Fruit fly (Drosophila melanogaster): ENCODE data around the gene Tie.

Tie gene

dm6 chr3L:4549341-4549740 lies 17.4 kb upstream of the Tie start:
- TF ChIP-seq CG12071 (GFP tag; optimal IDR thresholded peaks at IDR 0.05) (no peak), Med (GFP tag) (peak; percentile 44), GATAe (GFP tag; conservative IDR thresholded peaks at IDR 0.05) (peak; percentile 52), CG1603 (tag; optimal IDR thresholded peaks at IDR 0.05) (no peak), sug (tag; optimal IDR thresholded peaks at IDR 0.05) (peak; percentile 7), Kr (GFP tag; optimal IDR thresholded peaks at IDR 0.05) (no peak), sens (GFP tag) (peak; percentile 7), CG12769 (tag; optimal IDR thresholded peaks at IDR 0.05) (peak; percentile 77)

DNA sequence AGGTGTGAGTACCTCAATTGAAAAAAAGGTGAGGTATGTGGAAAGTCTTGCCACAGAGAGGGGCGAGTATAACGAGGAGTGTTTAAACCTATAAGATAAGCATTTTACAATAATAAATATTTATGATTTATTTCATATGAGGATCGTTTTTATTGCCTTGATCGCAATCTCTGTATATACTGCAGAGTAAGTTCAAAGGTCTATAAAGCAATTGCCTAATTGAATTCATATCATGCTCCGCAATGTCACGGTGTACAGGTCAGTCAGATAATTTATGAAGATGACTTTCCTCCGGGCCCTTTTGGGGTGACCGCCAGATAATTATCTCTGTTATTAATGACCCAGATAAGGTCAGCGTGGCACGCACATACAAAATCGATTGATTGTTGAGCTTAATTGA lies 16.4 kb upstream of the Tie start:
- TF ChIP-seq chif (GFP tag; optimal IDR thresholded peaks at IDR 0.05), result no peak
- TF ChIP-seq grn (GFP tag; optimal IDR thresholded peaks at IDR 0.05), result peak; percentile 1
- TF ChIP-seq exex (tag; optimal IDR thresholded peaks at IDR 0.05), result peak; percentile 36
- no peak for TF ChIP-seq tin (GFP tag; optimal IDR thresholded peaks at IDR 0.05)
- peak in 1 of 2 experiments; percentile 76 for TF ChIP-seq Hr78 (GFP tag; optimal IDR thresholded peaks at IDR 0.05)

DNA sequence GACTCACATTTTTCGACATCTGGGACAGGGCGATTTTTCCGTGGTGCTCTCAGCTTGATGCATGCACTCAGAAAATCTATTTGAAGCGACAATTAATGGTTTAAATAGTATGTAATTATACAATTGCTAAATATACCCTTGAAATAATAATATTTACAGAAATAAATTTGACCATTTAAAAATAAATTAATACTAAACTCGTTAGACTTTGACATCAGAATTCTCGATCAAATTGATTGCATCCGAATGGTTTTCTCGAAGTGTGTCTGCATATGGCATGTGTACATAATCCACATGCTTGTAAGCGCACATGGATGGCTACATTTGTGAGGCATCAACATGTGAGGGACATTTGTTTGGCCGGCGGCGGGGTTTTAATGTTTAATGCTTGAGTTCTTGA lies 14.7 kb upstream of the Tie start:
- TF ChIP-seq fd3F (GFP tag; optimal IDR thresholded peaks at IDR 0.05) (no peak), Usf (GFP tag; optimal IDR thresholded peaks at IDR 0.05) (peak; percentile 14), CG16813 (GFP tag; IDR thresholded peaks at IDR 0.05; ENCODE audit: partially characterized antibody) (no peak), Jarid2 (GFP tag; optimal IDR thresholded peaks at IDR 0.05) (peak; percentile 16), Med (GFP tag) (peak; percentile 74), CG5245 (GFP tag; optimal IDR thresholded peaks at IDR 0.05) (peak; percentile 53), CG2678 (tag; optimal IDR thresholded peaks at IDR 0.05) (peak; percentile 67), Gug (GFP tag; IDR thresholded peaks at IDR 0.05) (peak; percentile 20; the same call in 1 of the 4 replicates), wor (GFP tag; IDR thresholded peaks at IDR 0.05) (peak; percentile 30; the same call in 1 of the 2 replicates), CG11504 (tag; optimal IDR thresholded peaks at IDR 0.05) (peak; percentile 77), kay (GFP tag; optimal IDR thresholded peaks at IDR 0.05) (peak; percentile 10), caup (GFP tag; optimal IDR thresholded peaks at IDR 0.05; ENCODE audit: severe bottlenecking) (no peak), Ets97D (GFP tag; optimal IDR thresholded peaks at IDR 0.05) (no peak), onecut (GFP tag; IDR thresholded peaks at IDR 0.05) (peak; percentile 43), dmrt99B (tag; optimal IDR thresholded peaks at IDR 0.05) (peak; percentile 64), H2.0 (GFP tag; IDR thresholded peaks at IDR 0.05) (peak; percentile 20; the same call in 1 of the 2 replicates), ase (GFP tag; IDR thresholded peaks at IDR 0.05) (no peak), CG12942 (GFP tag; optimal IDR thresholded peaks at IDR 0.05) (peak; percentile 34), Ada2b (GFP tag; IDR thresholded peaks at IDR 0.05) (peak; percentile 42), phol (tag; optimal IDR thresholded peaks at IDR 0.05) (peak; percentile 81), CG12219 (GFP tag; optimal IDR thresholded peaks at IDR 0.05) (peak; percentile 54), HLH3B (GFP tag; IDR thresholded peaks at IDR 0.05) (peak; percentile 64), chif (GFP tag; optimal IDR thresholded peaks at IDR 0.05) (peak; percentile 20 to 31), yki (optimal IDR thresholded peaks at IDR 0.05) (no peak), zf30C (GFP tag; optimal IDR thresholded peaks at IDR 0.05) (peak; percentile 87), sc (optimal IDR thresholded peaks at IDR 0.05) (no peak), sc (GFP tag; optimal IDR thresholded peaks at IDR 0.05) (peak; percentile 36), CG13775 (GFP tag; optimal IDR thresholded peaks at IDR 0.05) (peak; percentile 55), sna (GFP tag; IDR thresholded peaks at IDR 0.05; ENCODE audit: partially characterized antibody) (no peak), Ssrp (tag; optimal IDR thresholded peaks at IDR 0.05) (peak; percentile 65), CG17359 (tag; optimal IDR thresholded peaks at IDR 0.05) (peak; percentile 62), slbo (GFP tag; IDR thresholded peaks at IDR 0.05) (no peak), luna (GFP tag; optimal IDR thresholded peaks at IDR 0.05) (no peak), Chrac-16 (GFP tag; optimal IDR thresholded peaks at IDR 0.05) (peak; percentile 67), CG11723 (GFP tag; optimal IDR thresholded peaks at IDR 0.05) (peak; percentile 2), CG12391 (tag; optimal IDR thresholded peaks at IDR 0.05) (peak; percentile 84), Abd-B (GFP tag; optimal IDR thresholded peaks at IDR 0.05) (peak; percentile 33)

All from whole organism, embryonic.